Worm (Caenorhabditis elegans) whole organism, L2 larva: ENCODE measurements around the gene smc-6.

ENCODE experiments used
- C34F6.9 ChIP-seq: fragments of 150-350 bp; optimal IDR thresholded peaks from 2 replicates; lab custom pipeline; 2014; ENCODE audit warnings: missing biosample characterization, missing genetic modification characterization
- F13H6.1 ChIP-seq: sonication (generic microtip); optimal IDR thresholded peaks from 2 replicates; lab custom pipeline; 2016; ENCODE audit warnings: missing genetic modification characterization, missing compliant biosample characterization
- R02D3.7 ChIP-seq: fragments of 150-350 bp; optimal IDR thresholded peaks from 2 replicates; lab custom pipeline; 2014; ENCODE audit warnings: missing biosample characterization, missing genetic modification characterization
- Y55F3AM.14 ChIP-seq: fragments of 200-800 bp; sonication (Bioruptor generic); optimal IDR thresholded peaks from 2 replicates; lab custom pipeline; 2018; ENCODE audit warnings: mild to moderate bottlenecking, missing genetic modification characterization, missing compliant biosample characterization
- ZK546.5 ChIP-seq: sonication (generic microtip); optimal IDR thresholded peaks from 2 replicates; lab custom pipeline; 2017; ENCODE audit warnings: missing biosample characterization, missing genetic modification characterization
- aly-2 ChIP-seq: fragments of 150-350 bp; optimal IDR thresholded peaks from 2 replicates; lab custom pipeline; 2014; ENCODE audit warnings: missing biosample characterization, missing genetic modification characterization
- ama-1 ChIP-seq: fragments of 150-350 bp; optimal IDR thresholded peaks from 2 replicates; lab custom pipeline; 2018; ENCODE audit warnings: inconsistent platforms
- blmp-1 ChIP-seq: sonication (generic microtip); optimal IDR thresholded peaks from 2 replicates; lab custom pipeline; 2017; ENCODE audit warnings: missing genetic modification characterization, mild to moderate bottlenecking, missing compliant biosample characterization, antibody characterized with exemption, moderate library complexity; ENCODE audit not compliant: insufficient read depth
- ceh-16 ChIP-seq: fragments of 150-350 bp; optimal IDR thresholded peaks from 2 replicates; lab custom pipeline; 2014; ENCODE audit warnings: missing biosample characterization, missing genetic modification characterization
- crh-2 ChIP-seq: sonication (generic microtip); optimal IDR thresholded peaks from 2 replicates; lab custom pipeline; 2017; ENCODE audit warnings: missing biosample characterization, missing genetic modification characterization
- dmd-4 ChIP-seq: sonication (generic microtip); optimal IDR thresholded peaks from 2 replicates; lab custom pipeline; 2017; ENCODE audit warnings: missing biosample characterization, missing genetic modification characterization
- egl-27 ChIP-seq: sonication (generic microtip); optimal IDR thresholded peaks from 3 replicates; lab custom pipeline; 2017; ENCODE audit warnings: missing biosample characterization, missing genetic modification reagents, missing genetic modification characterization
- elt-1 ChIP-seq: fragments of 150-350 bp; optimal IDR thresholded peaks from 2 replicates; lab custom pipeline; 2014; ENCODE audit warnings: missing biosample characterization, missing genetic modification characterization
- elt-3 ChIP-seq: sonication (generic microtip); optimal IDR thresholded peaks from 2 replicates; lab custom pipeline; 2017; ENCODE audit warnings: missing biosample characterization, missing genetic modification characterization
- fos-1 ChIP-seq: fragments of 150-350 bp; optimal IDR thresholded peaks from 2 replicates; lab custom pipeline; 2014; ENCODE audit warnings: missing biosample characterization, missing genetic modification characterization
- gmeb-1 ChIP-seq: fragments of 150-350 bp; optimal IDR thresholded peaks from 2 replicates; lab custom pipeline; 2014; ENCODE audit warnings: missing biosample characterization, missing genetic modification characterization
- lin-11 ChIP-seq: fragments of 150-350 bp; sonication (generic microtip); optimal IDR thresholded peaks from 2 replicates; lab custom pipeline; 2014; ENCODE audit warnings: missing biosample characterization, missing genetic modification characterization, inconsistent platforms, mixed read lengths
- lin-13 ChIP-seq: fragments of 150-350 bp; optimal IDR thresholded peaks from 2 replicates; lab custom pipeline; 2014; ENCODE audit warnings: missing biosample characterization, missing genetic modification reagents, missing genetic modification characterization
- lin-39 ChIP-seq: fragments of 150-350 bp; optimal IDR thresholded peaks from 2 replicates; lab custom pipeline; 2014; ENCODE audit warnings: missing biosample characterization, missing genetic modification reagents, missing genetic modification characterization
- lsy-2 ChIP-seq, 2 experiments: fragments of 150-350 bp in 1 of 2; sonication (generic microtip) in 1 of 2; optimal IDR thresholded peaks; 2 replicates each; lab custom pipeline; 2014 to 2017; ENCODE audit warnings: missing biosample characterization in 2 of 2, missing genetic modification characterization in 2 of 2
- mab-5 ChIP-seq: fragments of 150-350 bp; optimal IDR thresholded peaks from 2 replicates; lab custom pipeline; 2014; ENCODE audit warnings: missing biosample characterization, missing genetic modification characterization
- mbf-1 ChIP-seq: sonication (generic microtip); optimal IDR thresholded peaks from 2 replicates; lab custom pipeline; 2017; ENCODE audit warnings: missing biosample characterization, missing genetic modification characterization
- mdl-1 ChIP-seq, 2 experiments: fragments of 150-350 bp in 1 of 2; sonication (generic microtip) in 1 of 2; optimal IDR thresholded peaks; 2 replicates each; lab custom pipeline; 2017; ENCODE audit warnings: missing biosample characterization in 2 of 2, missing genetic modification characterization in 2 of 2
- nhr-10 ChIP-seq: sonication (generic microtip); optimal IDR thresholded peaks from 2 replicates; lab custom pipeline; 2017; ENCODE audit warnings: missing biosample characterization, missing genetic modification characterization
- nhr-11 ChIP-seq: fragments of 150-350 bp; optimal IDR thresholded peaks from 2 replicates; lab custom pipeline; 2014; ENCODE audit warnings: missing biosample characterization, missing genetic modification characterization
- nhr-12 ChIP-seq: fragments of 150-350 bp; optimal IDR thresholded peaks from 2 replicates; lab custom pipeline; 2014; ENCODE audit warnings: missing biosample characterization, missing genetic modification characterization
- nhr-23 ChIP-seq: fragments of 150-350 bp; optimal IDR thresholded peaks from 2 replicates; lab custom pipeline; 2014; ENCODE audit warnings: missing biosample characterization, missing genetic modification reagents, missing genetic modification characterization
- nhr-25 ChIP-seq: fragments of 150-350 bp; sonication (generic microtip); optimal IDR thresholded peaks from 3 replicates; lab custom pipeline; 2014; ENCODE audit warnings: missing biosample characterization, missing genetic modification characterization
- nhr-6 ChIP-seq: fragments of 150-350 bp; optimal IDR thresholded peaks from 2 replicates; lab custom pipeline; 2014; ENCODE audit warnings: missing biosample characterization, missing genetic modification characterization
- nhr-77 ChIP-seq: fragments of 150-350 bp; optimal IDR thresholded peaks from 2 replicates; lab custom pipeline; 2014; ENCODE audit warnings: missing biosample characterization, missing genetic modification characterization
- peb-1 ChIP-seq: fragments of 150-350 bp; optimal IDR thresholded peaks from 2 replicates; lab custom pipeline; 2014; ENCODE audit warnings: missing biosample characterization, missing genetic modification characterization
- sem-4 ChIP-seq: fragments of 150-350 bp; optimal IDR thresholded peaks from 2 replicates; lab custom pipeline; 2014; ENCODE audit warnings: missing biosample characterization, missing genetic modification reagents, missing genetic modification characterization
- skn-1 ChIP-seq: sonication (generic microtip); optimal IDR thresholded peaks from 2 replicates; lab custom pipeline; 2017; ENCODE audit warnings: missing biosample characterization, missing genetic modification characterization
- sma-3 ChIP-seq: sonication (generic microtip); optimal IDR thresholded peaks from 2 replicates; lab custom pipeline; 2016; ENCODE audit warnings: missing genetic modification reagents, missing genetic modification characterization, missing compliant biosample characterization
- snpc-4 ChIP-seq: fragments of 150-350 bp; optimal IDR thresholded peaks from 2 replicates; lab custom pipeline; 2014; ENCODE audit warnings: missing biosample characterization, missing genetic modification characterization
- unc-39 ChIP-seq: fragments of 150-350 bp; optimal IDR thresholded peaks from 2 replicates; lab custom pipeline; 2014; ENCODE audit warnings: missing biosample characterization, missing genetic modification characterization
- unc-55 ChIP-seq: fragments of 150-350 bp; sonication (generic microtip); optimal IDR thresholded peaks from 3 replicates; lab custom pipeline; 2014; ENCODE audit warnings: missing biosample characterization, missing genetic modification reagents, missing genetic modification characterization
- unc-62 ChIP-seq: fragments of 150-350 bp; optimal IDR thresholded peaks from 2 replicates; lab custom pipeline; 2014; ENCODE audit warnings: missing biosample characterization, missing genetic modification reagents, missing genetic modification characterization
- zag-1 ChIP-seq: fragments of 150-350 bp; optimal IDR thresholded peaks from 2 replicates; lab custom pipeline; 2014; ENCODE audit warnings: missing biosample characterization, missing genetic modification characterization
- ztf-1 ChIP-seq: fragments of 200-800 bp; sonication (Bioruptor generic); conservative IDR thresholded peaks from 2 replicates; pipeline ENCODE4 v1.3.6; 2022; ENCODE audit warnings: missing genetic modification characterization, missing compliant biosample characterization
- ztf-11 ChIP-seq: sonication (generic microtip); optimal IDR thresholded peaks from 2 replicates; lab custom pipeline; 2017; ENCODE audit warnings: missing biosample characterization, missing genetic modification characterization
- ztf-4 ChIP-seq: fragments of 150-350 bp; optimal IDR thresholded peaks from 2 replicates; lab custom pipeline; 2014; ENCODE audit warnings: missing biosample characterization, missing genetic modification characterization

smc-6 gene

DNA sequence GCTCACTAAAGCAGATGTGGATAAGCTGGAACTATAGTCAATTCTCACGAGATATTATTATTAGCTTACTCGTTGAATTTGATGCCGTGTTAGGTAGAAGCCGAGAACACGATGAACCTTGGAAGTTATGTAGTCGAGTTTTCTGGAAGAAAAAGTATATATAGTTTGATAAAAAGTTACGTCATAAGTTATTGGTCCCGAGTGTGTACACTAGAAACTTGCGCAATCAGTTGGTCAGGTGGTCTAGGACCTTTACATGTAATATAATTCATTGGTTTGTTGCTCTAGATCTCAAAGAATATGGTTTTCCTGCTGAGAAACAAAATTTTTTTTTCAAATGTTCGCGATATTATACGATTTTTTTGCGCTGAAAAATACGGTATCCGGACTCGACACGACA lies 42.6 kb upstream of the smc-6 start:
- TF ChIP-seq sem-4 (tag; lab: Kevin White, UChicago) = no peak
- no peak for TF ChIP-seq lin-13 (GFP tag; lab: Kevin White, UChicago)
- TF ChIP-seq nhr-77 = no peak
- TF ChIP-seq elt-3 (tag; lab: Kevin White, UChicago) = no peak
- TF ChIP-seq unc-39 (tag; lab: Kevin White, UChicago) = no peak

DNA sequence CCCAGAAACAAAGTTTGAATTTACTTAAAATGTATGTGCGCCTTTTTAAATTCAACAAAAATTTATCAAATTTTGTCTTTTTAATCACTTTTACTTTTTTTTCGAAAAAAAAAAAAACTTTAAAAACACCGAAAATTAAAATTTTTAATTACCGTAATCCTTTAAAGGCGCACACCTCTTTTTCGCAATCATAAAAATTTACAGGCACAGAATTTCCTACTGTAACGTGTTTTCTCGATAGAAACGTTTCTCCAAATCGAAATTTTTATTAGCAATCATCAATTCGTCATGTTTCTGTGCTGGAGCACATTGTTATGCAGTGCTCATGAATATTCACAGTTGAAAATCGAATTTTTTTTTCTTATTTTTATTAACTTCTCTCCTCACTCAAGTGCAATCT lies 42.0 kb upstream of the smc-6 start:
- no peak for TF ChIP-seq peb-1 (tag; lab: Kevin White, UChicago)
- no peak for TF ChIP-seq unc-55 (GFP tag; lab: Kevin White, UChicago)
- TF ChIP-seq ZK546.5 (tag; lab: Kevin White, UChicago) = no peak
- TF ChIP-seq nhr-10 (tag; lab: Kevin White, UChicago) = no peak
- TF ChIP-seq nhr-77 = no peak
- TF ChIP-seq ceh-16 = no peak
- TF ChIP-seq ama-1 = no peak
- no peak for TF ChIP-seq lin-39 (tag; lab: Kevin White, UChicago)
- no peak for TF ChIP-seq elt-3 (tag; lab: Kevin White, UChicago)
- no peak for TF ChIP-seq zag-1
- no peak for TF ChIP-seq unc-62
- no peak for TF ChIP-seq Y55F3AM.14 (GFP tag; lab: Kevin White, UChicago)
- no peak for TF ChIP-seq unc-39 (tag; lab: Kevin White, UChicago)
- TF ChIP-seq egl-27 (tag; lab: Kevin White, UChicago) = no peak
- TF ChIP-seq lin-11 (tag; lab: Kevin White, UChicago) = no peak
- TF ChIP-seq mdl-1 (tag; optimal IDR thresholded peaks at IDR 0.05; lab: Kevin White, UChicago) = no peak
- TF ChIP-seq crh-2 (tag; lab: Kevin White, UChicago) = no peak

DNA sequence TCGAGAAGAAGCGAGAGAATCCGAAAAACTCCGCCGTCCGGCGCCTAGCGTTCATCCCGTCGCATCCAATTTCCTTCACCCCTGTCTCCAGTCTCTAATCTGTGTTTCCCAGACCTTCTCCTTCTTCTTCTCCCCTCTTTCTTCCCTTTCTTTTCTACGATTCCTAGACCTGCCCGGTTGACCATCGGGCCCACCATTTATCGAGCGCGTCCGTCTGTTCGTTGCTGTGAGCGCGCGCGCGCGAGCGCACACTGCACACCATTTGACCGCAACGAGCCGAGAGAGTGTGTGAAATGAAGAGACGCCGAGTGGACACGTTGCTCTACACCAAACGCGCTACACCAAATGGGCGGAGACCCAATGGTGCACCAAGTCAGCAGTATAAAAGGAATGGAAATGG lies 41.4 kb upstream of the smc-6 start:
- TF ChIP-seq nhr-6 (tag; lab: Kevin White, UChicago) = no peak
- TF ChIP-seq Y55F3AM.14 (GFP tag; lab: Kevin White, UChicago) = no peak
- TF ChIP-seq unc-39 (tag; lab: Kevin White, UChicago) = no peak
- TF ChIP-seq F13H6.1 (tag; lab: Kevin White, UChicago) = no peak
- TF ChIP-seq nhr-23 (tag; lab: Kevin White, UChicago) = no peak

DNA sequence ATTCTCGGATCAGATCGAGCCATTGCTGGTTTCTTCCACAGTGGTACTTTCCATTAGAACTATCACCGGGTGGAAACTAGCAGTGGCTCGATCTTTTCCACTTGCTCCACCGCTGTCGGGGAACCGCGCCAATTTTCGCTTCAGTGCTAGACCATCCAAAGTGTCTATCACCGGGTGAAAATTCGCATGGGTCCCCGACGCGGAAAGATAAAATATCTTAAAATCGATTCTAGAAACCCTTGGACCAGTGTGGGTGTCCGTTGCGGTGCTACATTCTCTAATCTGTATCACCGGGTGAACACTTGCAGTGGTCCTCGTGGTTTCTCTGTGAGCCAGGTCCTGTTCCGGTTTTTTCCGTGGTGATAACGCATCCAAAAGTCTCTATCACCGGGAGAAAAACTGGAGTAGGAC lies 40.9 kb upstream of the smc-6 start:
- TF ChIP-seq fos-1 (tag; lab: Kevin White, UChicago) = no peak
- TF ChIP-seq crh-2 (tag; lab: Kevin White, UChicago) = no peak
- TF ChIP-seq blmp-1 (tag; lab: Kevin White, UChicago) = no peak
- no peak for TF ChIP-seq mbf-1 (tag; lab: Kevin White, UChicago)
- no peak for TF ChIP-seq nhr-10 (tag; lab: Kevin White, UChicago)
- TF ChIP-seq R02D3.7 (tag; lab: Kevin White, UChicago) = no peak
- TF ChIP-seq nhr-25 (tag; lab: Kevin White, UChicago) = no peak
- no peak for TF ChIP-seq nhr-11 (tag; lab: Kevin White, UChicago)
- TF ChIP-seq egl-27 (tag; lab: Kevin White, UChicago) = no peak
- TF ChIP-seq, all 48 proteins: peak for 0

DNA sequence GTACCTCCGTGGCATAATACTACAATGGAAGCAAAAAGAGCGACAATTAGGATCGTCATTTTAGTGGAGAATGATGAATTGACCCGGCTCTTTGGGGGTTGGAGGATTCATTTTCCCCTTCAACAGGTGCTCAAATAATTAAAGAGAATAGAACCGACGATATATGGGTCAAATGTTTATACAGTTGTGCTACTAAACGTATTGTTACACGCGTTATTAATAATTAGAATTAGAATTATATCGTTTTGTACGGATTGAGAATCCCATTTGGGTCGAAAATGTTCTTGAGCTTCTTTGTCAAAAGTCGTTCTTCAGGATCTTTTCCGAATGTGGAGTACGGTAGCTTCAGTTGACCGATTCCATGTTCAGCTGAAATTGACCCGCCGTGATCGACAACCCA lies 39.8 kb upstream of the smc-6 start, which contains the start of gene Y62F5A.9:
TSS of gene Y62F5A.9 (minus strand) at position 101 of the 400 bp plus-strand sequence.
- no peak for TF ChIP-seq Y55F3AM.14 (GFP tag; lab: Kevin White, UChicago)
- TF ChIP-seq skn-1 (tag; lab: Kevin White, UChicago) = no peak
- no peak for TF ChIP-seq aly-2
- no peak for TF ChIP-seq unc-55 (GFP tag; lab: Kevin White, UChicago)
- no peak for TF ChIP-seq sma-3 (GFP tag; lab: Kevin White, UChicago)
- TF ChIP-seq gmeb-1 (tag; lab: Kevin White, UChicago) = no peak

DNA sequence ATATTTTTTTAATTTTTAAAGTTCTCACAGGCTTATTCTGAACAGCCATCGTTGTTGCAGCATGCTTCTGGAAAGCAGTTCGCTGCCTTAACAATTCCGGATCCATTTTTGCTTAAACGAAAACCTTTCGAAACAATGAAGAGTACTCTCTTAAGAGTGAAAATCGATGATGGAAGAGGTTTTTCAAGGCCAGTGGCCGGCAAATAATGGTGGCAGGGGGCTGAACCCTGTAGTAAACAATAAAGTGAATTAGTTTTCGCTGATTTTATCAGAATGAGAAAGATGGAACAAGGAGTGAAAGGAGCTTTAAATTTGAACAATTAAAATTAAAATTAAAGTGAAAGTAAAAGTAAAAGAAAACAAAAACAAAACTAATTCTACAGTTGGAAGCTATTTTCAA lies 36.1 kb upstream of the smc-6 start, which contains the start of gene gtf-2E2:
TSS of gene gtf-2E2 (minus strand) at position 111 of the 400 bp plus-strand sequence.
- TF ChIP-seq aly-2 = no peak
- no peak for TF ChIP-seq Y55F3AM.14 (GFP tag; lab: Kevin White, UChicago)
- TF ChIP-seq lsy-2 (tag; optimal IDR thresholded peaks at IDR 0.05; lab: Kevin White, UChicago) = peak in 1 of 2 experiments; percentile 39
- TF ChIP-seq nhr-11 (tag; lab: Kevin White, UChicago) = no peak
- no peak for TF ChIP-seq mdl-1 (tag; optimal IDR thresholded peaks at IDR 0.05; lab: Kevin White, UChicago)
- TF ChIP-seq elt-1 = no peak
- TF ChIP-seq unc-55 (GFP tag; lab: Kevin White, UChicago) = peak; percentile 33
- TF ChIP-seq nhr-23 (tag; lab: Kevin White, UChicago) = no peak
- TF ChIP-seq zag-1 = no peak
- no peak for TF ChIP-seq R02D3.7 (tag; lab: Kevin White, UChicago)
- no peak for TF ChIP-seq snpc-4 (tag; lab: Kevin White, UChicago)
- no peak for TF ChIP-seq ztf-1 (GFP tag; lab: Robert Waterston, UW)
- no peak for TF ChIP-seq dmd-4 (tag; lab: Kevin White, UChicago)
- peak; percentile 25 for TF ChIP-seq crh-2 (tag; lab: Kevin White, UChicago)
- no peak for TF ChIP-seq nhr-6 (tag; lab: Kevin White, UChicago)
- no peak for TF ChIP-seq ztf-4
- no peak for TF ChIP-seq mab-5 (tag; lab: Kevin White, UChicago)
- TF ChIP-seq C34F6.9 (tag; lab: Kevin White, UChicago) = peak; percentile 66
- peak; percentile 8 for TF ChIP-seq fos-1 (tag; lab: Kevin White, UChicago)
- no peak for TF ChIP-seq nhr-12 (tag; lab: Kevin White, UChicago)
- TF ChIP-seq lin-39 (tag; lab: Kevin White, UChicago) = no peak
- TF ChIP-seq egl-27 (tag; lab: Kevin White, UChicago) = no peak
- TF ChIP-seq lin-11 (tag; lab: Kevin White, UChicago) = no peak
- no peak for TF ChIP-seq ztf-11
- TF ChIP-seq F13H6.1 (tag; lab: Kevin White, UChicago) = no peak
